Fruit fly (Drosophila melanogaster) whole organism, adult: Measurements from ENCODE around the gene brwl.

Source experiments
- CG7045 ChIP-seq: fragments of 200-800 bp; sonication (Bioruptor generic); optimal IDR thresholded peaks from 2 replicates; lab custom pipeline; 2017; ENCODE audit warnings: missing biosample characterization, mild to moderate bottlenecking, missing genetic modification characterization
- bab1 ChIP-seq: fragments of 200-800 bp; sonication (Bioruptor generic); optimal IDR thresholded peaks from 3 replicates; lab custom pipeline; 2019; ENCODE audit warnings: missing biosample characterization, mild to moderate bottlenecking, missing genetic modification characterization, moderate library complexity

dm6 chr2L:9591146-9591545 is 22.5 kb downstream of the brwl start:
- no peak for TF ChIP-seq bab1 (GFP tag; lab: Kevin White, UChicago)
- no peak for TF ChIP-seq CG7045 (GFP tag; lab: Kevin White, UChicago)
